Fruit fly (Drosophila melanogaster): ENCODE measurements around the gene Cyp1.

Gene Cyp1

DNA sequence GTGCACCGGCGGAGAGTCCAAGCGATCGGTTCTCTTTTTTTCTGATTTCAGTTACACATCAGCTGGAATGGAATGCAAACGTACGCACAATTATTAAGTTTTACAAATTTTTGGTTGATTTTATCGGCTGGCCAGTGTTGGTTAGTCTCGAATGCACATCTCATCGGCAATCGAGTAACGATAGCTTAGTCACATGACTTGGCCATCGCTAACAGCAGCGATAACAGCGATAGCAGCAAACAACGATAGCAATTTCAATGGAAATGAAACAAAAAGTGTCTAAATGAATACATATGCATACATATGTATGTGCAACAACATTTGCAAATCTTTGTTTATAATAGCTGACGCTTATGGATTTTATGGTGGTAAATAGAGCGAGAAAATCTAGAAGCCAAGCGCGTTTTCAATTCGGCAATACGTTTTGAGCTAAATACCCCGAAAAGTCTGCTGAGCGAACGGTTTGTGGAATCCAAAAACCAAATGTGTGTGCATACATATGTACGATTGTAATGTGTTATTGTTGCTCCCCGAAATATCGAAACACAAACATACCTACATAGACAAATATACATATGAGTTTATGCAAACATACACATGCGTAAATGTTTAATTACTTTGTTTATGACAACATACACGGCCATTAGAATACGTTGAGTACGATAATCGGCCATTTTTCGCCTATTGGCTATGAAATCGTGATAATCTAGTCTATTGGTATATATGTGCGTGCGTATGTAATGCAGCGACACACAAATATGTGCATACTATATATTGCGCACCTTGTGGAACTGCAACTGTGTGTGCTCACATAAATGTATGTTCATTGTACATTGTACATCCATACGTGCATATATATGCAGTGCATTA, 23.5 kb downstream of the Cyp1 start, which contains the start of gene CG3632:
TSS of gene CG3632 (plus strand) at position 249 of the 870 bp plus-strand sequence.
- no peak for TF ChIP-seq CG8478 (optimal IDR thresholded peaks at IDR 0.05)
- TF ChIP-seq psq (optimal IDR thresholded peaks at IDR 0.05): no peak
- TF ChIP-seq usp (GFP tag; optimal IDR thresholded peaks at IDR 0.05): no peak
- no peak for TF ChIP-seq EcR (GFP tag; optimal IDR thresholded peaks at IDR 0.05)
- no peak for TF ChIP-seq Dll (optimal IDR thresholded peaks at IDR 0.05)
- no peak for TF ChIP-seq pan (optimal IDR thresholded peaks at IDR 0.05)

DNA sequence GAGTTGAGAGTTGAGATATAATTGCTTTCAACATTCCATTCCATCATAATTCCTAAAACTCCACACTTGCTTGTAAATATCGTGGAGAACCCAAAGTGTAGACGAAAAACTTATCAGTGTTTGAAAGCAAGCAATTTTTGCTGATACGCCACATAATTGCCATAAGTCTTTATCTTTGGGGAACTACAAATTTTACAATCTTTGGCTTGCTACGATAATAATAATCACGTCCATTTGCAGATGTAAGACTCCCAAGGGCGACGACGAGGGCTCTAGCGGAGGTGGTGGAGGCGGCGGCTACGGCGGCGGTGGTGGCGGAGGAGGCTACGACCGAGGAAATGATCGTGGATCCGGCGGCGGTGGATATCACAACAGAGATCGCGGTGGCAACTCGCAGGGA, 27.5 kb downstream of the Cyp1 start:
- no peak for TF ChIP-seq psq (optimal IDR thresholded peaks at IDR 0.05)
- TF ChIP-seq usp (GFP tag; optimal IDR thresholded peaks at IDR 0.05): no peak
- TF ChIP-seq Dll (optimal IDR thresholded peaks at IDR 0.05): no peak
- no peak for TF ChIP-seq pan (optimal IDR thresholded peaks at IDR 0.05)

DNA sequence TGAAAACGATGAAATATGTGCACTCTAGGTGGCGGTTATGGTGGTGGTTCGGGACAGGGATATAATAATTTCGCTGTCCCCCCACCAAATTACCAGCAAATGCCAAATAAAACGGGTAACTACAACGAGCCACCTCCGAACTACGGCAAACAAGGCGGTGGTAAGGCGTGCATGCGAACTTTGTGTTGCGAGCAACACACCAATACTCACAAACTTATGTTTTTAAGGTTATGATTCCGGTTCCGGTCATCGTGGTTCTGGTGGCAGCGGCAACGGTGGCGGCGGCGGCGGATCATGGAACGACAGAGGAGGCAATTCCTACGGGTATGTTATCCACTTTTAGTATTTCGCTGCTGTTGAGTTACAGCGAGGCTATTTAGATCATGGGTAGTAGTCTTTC, 31.2 kb downstream of the Cyp1 start:
- TF ChIP-seq pan (optimal IDR thresholded peaks at IDR 0.05): no peak
- no peak for TF ChIP-seq EcR (GFP tag; optimal IDR thresholded peaks at IDR 0.05)
- TF ChIP-seq usp (GFP tag; optimal IDR thresholded peaks at IDR 0.05): no peak
- no peak for TF ChIP-seq Dll (optimal IDR thresholded peaks at IDR 0.05)
- TF ChIP-seq psq (optimal IDR thresholded peaks at IDR 0.05): no peak
- TF ChIP-seq CG8478 (optimal IDR thresholded peaks at IDR 0.05): no peak

DNA sequence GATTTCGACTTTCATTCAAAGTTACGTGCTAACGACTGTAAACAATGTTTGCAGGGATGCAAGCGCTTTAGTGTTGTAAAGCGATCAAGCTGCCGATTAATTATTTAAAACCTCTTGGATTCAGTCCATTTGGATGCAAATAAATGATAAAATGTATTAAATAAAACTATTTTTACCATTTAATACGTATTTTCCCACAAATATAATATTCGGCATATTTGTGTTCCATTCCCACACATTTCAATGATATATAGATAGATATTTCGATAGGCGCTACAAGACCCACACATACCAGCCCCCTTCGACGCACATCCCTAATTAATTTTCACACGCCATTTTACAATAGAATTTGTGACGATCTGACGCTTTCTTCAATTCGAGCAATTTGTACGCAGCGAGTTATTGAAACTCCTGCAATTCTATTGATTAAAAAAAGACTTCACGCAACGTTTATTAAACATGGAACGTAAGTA, 31.6 kb downstream of the Cyp1 start, which contains the start of the genes CG32576 and caz:
TSS of gene CG32576 (minus strand) at position 42 of the 473 bp plus-strand sequence.
TSS of gene caz (plus strand) at position 319 of the 473 bp plus-strand sequence.
- TF ChIP-seq Dll (optimal IDR thresholded peaks at IDR 0.05) (no peak), usp (GFP tag; optimal IDR thresholded peaks at IDR 0.05) (no peak), CG8478 (optimal IDR thresholded peaks at IDR 0.05) (no peak), pan (optimal IDR thresholded peaks at IDR 0.05) (no peak), psq (optimal IDR thresholded peaks at IDR 0.05) (no peak), EcR (GFP tag; optimal IDR thresholded peaks at IDR 0.05) (no peak)

DNA sequence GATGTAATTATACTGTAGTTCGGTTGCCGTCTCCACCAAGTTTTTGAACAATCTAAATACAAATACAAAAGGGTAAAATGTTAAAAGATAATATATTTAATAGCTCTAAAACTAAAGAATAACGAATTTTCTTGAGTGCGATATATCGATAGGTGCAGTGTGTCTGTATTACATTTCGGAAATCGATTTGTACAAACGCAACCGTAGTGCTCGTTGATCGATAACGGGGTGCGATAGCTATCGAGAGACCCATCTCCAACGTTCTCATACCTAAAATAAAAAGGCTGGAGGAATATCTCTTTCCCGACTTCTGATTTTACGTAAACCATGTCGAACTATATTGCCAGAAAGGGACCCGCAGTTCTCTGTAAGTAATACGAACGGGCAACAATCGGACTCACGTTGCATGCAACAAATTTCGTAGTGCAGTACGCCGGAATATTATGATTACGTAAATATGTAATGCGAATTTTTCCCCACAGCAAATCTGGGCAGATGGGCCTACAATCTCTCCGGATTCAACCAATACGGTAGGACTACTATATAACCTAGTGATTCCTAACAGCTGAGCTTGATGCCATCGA, 34.0 kb downstream of the Cyp1 start, which contains the start of gene UQCR-14:
TSS of gene UQCR-14 (plus strand) at position 206 of the 584 bp plus-strand sequence.
- no peak for TF ChIP-seq usp (GFP tag; optimal IDR thresholded peaks at IDR 0.05)
- TF ChIP-seq CG8478 (optimal IDR thresholded peaks at IDR 0.05): no peak
- TF ChIP-seq psq (optimal IDR thresholded peaks at IDR 0.05): no peak
- no peak for TF ChIP-seq Dll (optimal IDR thresholded peaks at IDR 0.05)
- TF ChIP-seq pan (optimal IDR thresholded peaks at IDR 0.05): no peak
- TF ChIP-seq EcR (GFP tag; optimal IDR thresholded peaks at IDR 0.05): no peak

DNA sequence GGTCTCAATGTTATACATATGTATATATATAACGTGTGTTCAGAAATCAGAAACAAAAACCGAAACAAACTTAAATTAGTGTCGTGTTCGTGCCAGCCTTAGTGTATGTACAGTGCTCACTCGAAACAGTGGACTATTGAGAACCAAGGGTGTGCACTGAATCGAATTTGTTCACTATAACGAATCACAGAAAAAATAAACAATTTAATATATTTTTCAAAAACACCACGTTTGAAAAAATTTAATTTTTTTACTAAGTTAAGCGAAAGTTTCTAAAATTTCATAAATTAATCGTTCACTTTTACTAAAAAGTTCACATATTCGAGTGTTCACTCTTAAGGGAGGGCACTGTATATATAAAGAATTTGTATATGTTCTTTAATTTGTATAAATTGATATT, 35.0 kb downstream of the Cyp1 start:
- TF ChIP-seq EcR (GFP tag; optimal IDR thresholded peaks at IDR 0.05): no peak
- TF ChIP-seq CG8478 (optimal IDR thresholded peaks at IDR 0.05): no peak
- no peak for TF ChIP-seq Dll (optimal IDR thresholded peaks at IDR 0.05)
- TF ChIP-seq pan (optimal IDR thresholded peaks at IDR 0.05): no peak
- no peak for TF ChIP-seq psq (optimal IDR thresholded peaks at IDR 0.05)

DNA sequence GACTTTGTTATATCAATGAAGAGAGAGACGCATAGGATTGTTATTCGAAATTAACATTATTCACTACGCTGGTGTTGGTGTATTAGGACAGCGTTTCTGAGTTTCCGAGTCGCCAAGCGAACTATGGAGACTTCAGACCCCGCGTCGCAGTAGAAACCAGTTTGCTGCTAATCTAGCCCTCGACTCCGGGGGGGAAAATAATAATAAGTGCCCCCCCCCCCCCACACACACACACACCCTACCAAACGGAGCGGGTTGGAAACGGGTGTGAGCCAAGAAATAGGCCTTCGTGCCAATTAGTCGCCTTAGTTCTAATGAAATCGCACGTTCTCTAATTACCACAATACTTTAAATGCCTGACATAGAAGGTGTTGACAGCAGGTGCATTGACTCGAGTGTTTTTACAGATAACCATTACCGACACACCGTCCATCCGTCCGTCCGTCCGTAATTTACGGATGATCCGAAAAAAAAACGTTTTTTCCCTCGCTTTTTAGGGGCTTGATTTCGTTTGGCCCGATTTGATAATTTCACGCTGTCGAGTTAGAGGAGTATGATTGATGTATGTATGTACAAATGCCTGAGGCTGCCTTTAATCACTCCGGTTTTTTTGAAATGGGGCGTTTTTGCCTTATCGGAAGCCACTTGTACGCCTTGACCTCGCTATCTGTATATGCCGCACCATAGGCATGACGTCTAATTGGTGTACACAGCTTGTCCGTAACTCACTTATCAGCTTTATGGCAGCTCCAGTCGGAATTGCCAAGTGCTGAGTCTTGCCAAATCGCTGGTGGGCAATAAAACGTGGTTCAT, 38.2 kb downstream of the Cyp1 start:
- TF ChIP-seq Dll (optimal IDR thresholded peaks at IDR 0.05): no peak
- TF ChIP-seq CG8478 (optimal IDR thresholded peaks at IDR 0.05): no peak
- TF ChIP-seq usp (GFP tag; optimal IDR thresholded peaks at IDR 0.05): no peak
- TF ChIP-seq psq (optimal IDR thresholded peaks at IDR 0.05): no peak
- TF ChIP-seq pan (optimal IDR thresholded peaks at IDR 0.05): no peak
- TF ChIP-seq EcR (GFP tag; optimal IDR thresholded peaks at IDR 0.05): no peak

DNA sequence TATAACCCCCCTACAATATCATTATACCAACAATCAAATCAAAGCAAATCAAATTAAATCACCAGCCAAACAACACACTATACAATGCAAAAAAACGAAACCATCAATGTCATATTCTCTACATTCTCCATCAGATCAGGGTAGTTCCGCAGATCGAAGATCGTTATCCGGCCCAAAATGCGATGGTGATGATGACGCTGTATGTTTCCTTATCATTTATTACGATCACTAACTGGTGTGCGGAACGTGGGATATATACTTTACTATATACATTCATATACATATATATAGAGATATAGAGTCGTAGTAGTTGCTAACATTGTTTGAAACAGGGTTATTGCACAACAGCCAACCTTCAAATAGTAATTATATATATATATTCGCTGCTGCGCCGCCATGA, 38.9 kb downstream of the Cyp1 start:
- no peak for TF ChIP-seq usp (GFP tag; optimal IDR thresholded peaks at IDR 0.05)
- TF ChIP-seq Dll (optimal IDR thresholded peaks at IDR 0.05): no peak
- no peak for TF ChIP-seq pan (optimal IDR thresholded peaks at IDR 0.05)
- TF ChIP-seq EcR (GFP tag; optimal IDR thresholded peaks at IDR 0.05): no peak
- TF ChIP-seq psq (optimal IDR thresholded peaks at IDR 0.05): no peak

DNA sequence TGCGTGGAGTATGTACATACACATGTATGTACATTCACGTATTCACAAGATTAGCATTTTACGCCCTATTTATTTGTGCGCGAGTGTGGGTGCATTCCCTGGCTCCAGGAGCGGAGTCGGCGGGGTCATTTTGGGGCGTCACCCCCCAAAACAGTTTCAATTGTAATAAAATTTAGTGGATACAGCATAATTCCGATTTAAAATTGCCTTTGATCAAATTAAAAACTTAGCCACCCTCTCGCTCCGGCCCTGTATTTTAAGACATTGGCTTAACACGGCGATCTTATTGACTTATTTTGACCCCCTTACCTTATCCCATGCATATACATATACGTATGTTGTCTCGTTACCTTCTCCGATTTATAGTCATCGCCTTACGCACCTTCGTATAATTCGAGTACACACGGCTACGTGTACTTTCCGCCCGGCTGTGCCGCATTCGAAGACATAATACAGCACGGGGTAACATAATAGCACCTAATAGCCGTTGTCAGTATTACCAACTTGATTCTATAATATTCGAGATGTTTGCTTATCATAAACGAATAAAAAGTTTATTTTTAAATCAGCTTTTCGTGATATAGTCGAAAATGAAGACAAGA, 40.7 kb downstream of the Cyp1 start:
- TF ChIP-seq pan (optimal IDR thresholded peaks at IDR 0.05) (no peak), psq (optimal IDR thresholded peaks at IDR 0.05) (no peak), EcR (GFP tag; optimal IDR thresholded peaks at IDR 0.05) (no peak)

DNA sequence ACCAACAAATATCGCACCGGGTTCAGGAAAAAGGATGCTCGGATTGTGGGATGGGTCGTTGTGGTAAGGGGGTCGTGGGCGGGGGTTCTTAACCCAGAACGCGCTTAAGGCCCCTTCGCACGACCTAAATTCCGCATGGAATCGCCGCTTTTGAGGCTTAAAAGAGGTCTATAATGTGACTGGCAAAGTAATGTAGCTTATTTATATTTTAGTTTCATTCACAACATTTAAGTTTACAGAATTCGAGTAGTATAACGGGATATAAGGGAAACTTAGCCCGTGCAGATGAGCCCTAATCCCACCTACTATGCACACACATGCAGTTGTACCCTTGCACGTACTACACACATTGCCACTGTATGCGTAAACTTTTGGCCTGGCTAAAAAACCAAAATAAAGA, 41.4 kb downstream of the Cyp1 start:
- TF ChIP-seq usp (GFP tag; optimal IDR thresholded peaks at IDR 0.05) (no peak), Dll (optimal IDR thresholded peaks at IDR 0.05) (no peak), EcR (GFP tag; optimal IDR thresholded peaks at IDR 0.05) (no peak), psq (optimal IDR thresholded peaks at IDR 0.05) (no peak), pan (optimal IDR thresholded peaks at IDR 0.05) (no peak), CG8478 (optimal IDR thresholded peaks at IDR 0.05) (no peak)

DNA sequence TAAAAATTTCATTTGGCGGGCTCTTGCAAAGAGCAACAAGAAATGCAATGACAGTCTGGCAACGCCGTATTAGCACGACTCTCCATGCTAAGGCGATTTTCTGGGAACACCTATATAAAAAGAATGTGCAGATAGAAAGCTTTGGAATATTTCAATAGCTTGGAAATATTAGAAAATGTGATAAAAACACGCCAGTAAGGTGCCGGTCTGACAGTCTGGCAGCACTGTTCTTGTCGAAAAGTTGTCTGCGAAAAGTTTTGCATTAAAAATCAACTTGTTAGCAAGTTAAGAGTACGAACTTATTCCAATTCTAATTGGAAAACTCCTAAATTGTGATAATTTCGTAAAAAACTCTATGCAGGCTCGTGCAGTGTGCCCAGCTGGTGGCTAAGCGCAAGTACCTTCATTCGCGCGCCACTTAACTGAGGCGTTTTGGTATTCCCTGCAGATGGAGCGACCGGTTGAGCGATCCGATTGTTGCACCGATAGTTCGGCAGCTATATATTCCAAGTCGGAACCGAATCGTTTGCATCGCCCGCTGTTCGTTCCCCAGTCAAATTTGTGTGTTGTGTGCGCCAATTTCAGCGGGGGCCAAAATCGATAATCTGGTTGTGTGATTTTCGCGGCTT, 42.2 kb downstream of the Cyp1 start, which contains the start of gene eas:
TSS of gene eas (plus strand) at position 451 of the 629 bp plus-strand sequence.
- no peak for TF ChIP-seq usp (GFP tag; optimal IDR thresholded peaks at IDR 0.05)
- no peak for TF ChIP-seq Dll (optimal IDR thresholded peaks at IDR 0.05)
- TF ChIP-seq CG8478 (optimal IDR thresholded peaks at IDR 0.05): no peak
- TF ChIP-seq pan (optimal IDR thresholded peaks at IDR 0.05): no peak
- TF ChIP-seq EcR (GFP tag; optimal IDR thresholded peaks at IDR 0.05): no peak
- no peak for TF ChIP-seq psq (optimal IDR thresholded peaks at IDR 0.05)

Measured in whole organism.